Worm (Caenorhabditis elegans) whole organism, dauer: Measurements from ENCODE around the gene F10A3.12.

Experiments used
- unc-62 ChIP-seq: sonication (generic microtip); optimal IDR thresholded peaks from 2 replicates; lab custom pipeline; 2017; ENCODE audit warnings: missing biosample characterization, missing genetic modification reagents, missing genetic modification characterization

Gene F10A3.12

DNA sequence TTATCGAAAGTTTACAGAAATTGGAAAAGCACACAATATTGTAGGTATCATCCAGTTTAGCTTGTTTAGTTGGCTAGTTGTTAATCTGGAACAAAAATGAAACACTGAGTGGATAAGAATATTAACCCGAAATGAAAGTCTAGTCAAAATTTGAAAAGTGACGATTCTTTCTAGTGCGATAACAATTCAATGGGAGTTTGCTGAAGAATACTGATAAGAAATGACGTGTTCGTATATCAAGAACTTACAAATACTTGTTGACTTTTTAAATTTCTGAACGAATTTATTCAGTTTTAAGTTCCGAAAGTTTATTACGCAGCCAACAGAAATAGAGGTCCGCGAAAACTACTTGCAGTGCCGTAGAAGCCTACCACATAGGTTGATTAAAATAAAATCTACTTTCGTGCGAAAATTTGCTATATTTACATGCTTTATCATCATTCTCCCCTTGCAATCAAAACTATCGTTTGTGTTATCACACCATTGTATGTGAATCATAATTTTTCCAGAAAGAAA is 20.7 kb upstream of the F10A3.12 start, which contains the start of gene fbxa-88:
Gene fbxa-88 (minus strand): TSS at position 51 of the 516 bp plus-strand sequence.
- TF ChIP-seq unc-62 (GFP tag; lab: Kevin White, UChicago), result no peak

DNA sequence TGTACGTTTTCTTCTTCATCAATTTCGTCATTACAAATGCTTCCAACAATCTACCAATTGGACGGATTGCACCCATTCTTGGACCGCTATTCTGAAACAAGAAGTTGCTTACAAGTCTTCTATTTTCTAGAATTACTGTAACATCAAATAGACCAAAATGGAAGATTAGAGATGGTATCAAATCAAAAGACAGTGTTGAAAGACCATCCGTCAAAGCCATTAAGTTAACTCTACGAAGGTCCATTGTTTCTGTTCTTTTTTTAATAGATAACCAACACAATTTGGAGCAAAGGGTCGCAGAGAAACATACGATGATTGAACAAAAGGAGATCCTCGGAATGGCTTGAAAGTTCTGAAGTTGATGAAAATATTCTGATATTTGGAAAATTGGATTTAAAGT is 18.8 kb upstream of the F10A3.12 start:
- TF ChIP-seq unc-62 (GFP tag; lab: Kevin White, UChicago), result no peak

DNA sequence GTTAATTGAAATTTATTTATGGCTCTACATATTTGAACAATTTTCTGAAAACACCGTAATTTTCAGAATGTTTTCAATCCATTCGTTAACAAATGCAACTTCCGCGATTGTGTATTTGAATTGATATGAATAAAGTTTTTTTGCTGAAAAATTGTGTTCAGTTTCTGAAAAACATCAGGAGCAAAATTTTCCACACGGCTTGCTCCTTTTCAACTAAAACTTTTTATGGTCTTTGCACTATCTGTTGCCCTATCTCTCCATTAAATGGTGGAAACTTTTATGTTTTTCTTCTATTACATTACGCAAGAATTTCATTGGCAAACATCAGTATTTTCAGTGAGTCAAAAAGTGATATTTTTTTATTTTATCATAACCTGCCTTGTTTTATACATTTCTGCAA is 15.0 kb upstream of the F10A3.12 start, which contains the start of gene F10A3.4:
Gene F10A3.4 (plus strand): TSS at position 301 of the 400 bp plus-strand sequence.
- TF ChIP-seq unc-62 (GFP tag; lab: Kevin White, UChicago), result no peak

ce11 chrV:16153375-16153774 is 10.4 kb upstream of the F10A3.12 start, which contains the start of gene str-254:
TSS of gene str-254 (minus strand) at chrV:16153475.
- no peak for TF ChIP-seq unc-62 (GFP tag; lab: Kevin White, UChicago)

DNA sequence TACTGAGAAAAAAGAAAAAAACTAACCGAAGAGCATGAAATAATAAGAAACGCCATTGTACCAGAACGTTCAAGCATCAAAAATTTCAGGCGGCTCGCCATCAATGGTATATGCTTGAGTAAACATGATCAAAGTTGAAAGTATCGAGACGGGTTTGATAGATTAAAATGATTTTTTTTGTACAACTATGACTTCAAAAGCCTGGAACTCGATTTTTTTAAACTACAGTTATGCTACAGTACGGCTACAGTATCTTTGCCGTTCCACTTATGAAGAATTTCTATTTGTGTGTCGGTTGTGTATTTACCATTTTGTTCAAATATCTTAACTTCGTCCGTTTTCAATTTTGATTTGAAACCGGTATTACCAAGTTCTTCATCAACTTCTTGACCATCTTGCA is 8.7 kb upstream of the F10A3.12 start, which contains the start of gene str-97:
Gene str-97 (minus strand): TSS at position 101 of the 400 bp plus-strand sequence.
- no peak for TF ChIP-seq unc-62 (GFP tag; lab: Kevin White, UChicago)

- no peak for TF ChIP-seq unc-62 (GFP tag; lab: Kevin White, UChicago)
Observed at ce11 chrV:16158391-16158790, 5.4 kb upstream of the F10A3.12 start, which contains the start of gene str-99. TSS of gene str-99 (minus strand) at chrV:16158491.

DNA sequence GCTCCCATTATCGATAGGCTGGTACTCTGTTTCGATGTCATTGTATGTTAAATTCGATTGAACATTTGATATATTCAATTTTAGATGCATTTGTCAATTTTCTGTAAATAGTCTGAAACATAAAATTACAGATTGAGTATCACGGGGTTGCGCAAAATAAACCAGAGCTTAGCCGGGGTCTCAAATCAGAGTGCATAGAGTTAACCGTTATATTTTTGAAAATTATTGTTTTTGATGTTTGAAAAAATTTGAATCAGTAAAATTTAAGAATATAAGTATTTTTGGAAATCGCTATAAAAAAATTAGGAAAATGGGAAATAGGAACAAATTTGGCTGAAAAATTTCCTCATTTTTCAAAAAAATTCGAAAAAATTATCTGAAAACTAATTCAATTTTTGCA is 4.2 kb upstream of the F10A3.12 start, which contains the start of gene F10A3.17:
Gene F10A3.17 (minus strand): TSS at position 101 of the 400 bp plus-strand sequence.
- TF ChIP-seq unc-62 (GFP tag; lab: Kevin White, UChicago), result no peak

DNA sequence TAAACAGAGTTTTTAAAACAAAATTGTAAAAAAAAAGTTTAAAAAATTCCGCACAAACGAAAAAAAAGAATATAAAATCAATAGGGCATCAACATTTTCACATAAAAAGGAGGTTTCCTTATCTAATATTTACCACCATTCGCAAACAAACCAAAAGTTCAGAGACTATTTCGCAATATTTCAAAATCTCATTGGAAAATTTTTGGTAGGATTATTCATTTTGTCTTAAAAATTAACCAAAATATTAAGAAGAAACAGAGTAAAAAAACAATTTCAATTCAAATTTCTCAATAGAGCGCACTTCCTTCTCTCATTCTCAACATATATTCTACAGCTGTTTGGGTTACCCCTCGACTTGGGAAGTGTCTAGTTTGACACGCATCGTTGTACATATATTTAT is 3.7 kb upstream of the F10A3.12 start:
- TF ChIP-seq unc-62 (GFP tag; lab: Kevin White, UChicago), result no peak

- no peak for TF ChIP-seq unc-62 (GFP tag; lab: Kevin White, UChicago)
Observed at ce11 chrV:16162124-16162735, 1.6 kb upstream of the F10A3.12 start, which contains the start of the genes str-109 and F10A3.11. TSS of gene str-109 (minus strand) at chrV:16162224. TSS of gene F10A3.11 (plus strand) at chrV:16162685.

- TF ChIP-seq unc-62 (GFP tag; lab: Kevin White, UChicago), result no peak
Observed at ce11 chrV:16165936-16166335, 2.1 kb downstream of the F10A3.12 start, which contains the start of gene str-108. TSS of gene str-108 (plus strand) at chrV:16166236.

ce11 chrV:16169026-16169425 is 5.2 kb downstream of the F10A3.12 start, which contains the start of gene str-111:
TSS of gene str-111 (minus strand) at chrV:16169126.
- TF ChIP-seq unc-62 (GFP tag; lab: Kevin White, UChicago), result no peak

DNA sequence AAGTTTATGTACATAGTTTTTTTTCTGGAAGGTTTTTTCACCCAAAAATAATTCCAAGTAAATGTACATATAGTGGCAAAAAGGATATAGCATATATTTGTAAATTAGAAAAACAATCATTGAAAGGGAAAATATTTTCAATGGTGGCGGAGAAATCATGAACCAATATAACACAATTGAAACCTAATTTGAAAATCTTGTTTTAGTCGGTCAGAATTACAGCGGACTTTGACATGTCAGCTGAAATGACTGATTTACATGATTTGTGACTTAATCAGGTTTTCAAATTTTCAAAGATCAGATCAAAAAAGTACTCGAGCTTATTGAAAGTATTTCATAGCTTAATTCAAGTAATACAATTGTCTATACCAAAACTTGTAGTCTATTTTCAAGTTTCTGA is 7.9 kb downstream of the F10A3.12 start, which contains the start of gene K05D4.9:
Gene K05D4.9 (minus strand): TSS at position 101 of the 400 bp plus-strand sequence.
- TF ChIP-seq unc-62 (GFP tag; lab: Kevin White, UChicago), result no peak

DNA sequence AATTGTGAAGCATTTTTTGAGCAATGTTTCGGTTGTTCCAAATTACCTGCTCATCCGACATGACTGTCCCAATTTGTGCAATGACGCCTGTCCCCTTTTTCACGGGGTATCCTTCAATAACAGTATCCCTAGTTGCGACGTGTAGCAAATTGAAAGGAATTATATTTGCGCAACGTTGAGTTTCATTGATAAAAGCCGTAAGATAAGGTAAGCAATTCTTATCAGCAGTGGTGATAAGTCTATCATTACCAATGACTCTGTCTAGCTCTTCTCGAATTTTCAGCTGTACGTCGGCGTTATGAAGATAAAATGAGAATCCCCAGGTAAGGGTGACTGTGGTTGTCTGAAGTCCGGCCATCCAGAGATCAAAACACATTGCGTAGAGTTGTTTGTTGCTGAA is 10.3 kb downstream of the F10A3.12 start:
- no peak for TF ChIP-seq unc-62 (GFP tag; lab: Kevin White, UChicago)

DNA sequence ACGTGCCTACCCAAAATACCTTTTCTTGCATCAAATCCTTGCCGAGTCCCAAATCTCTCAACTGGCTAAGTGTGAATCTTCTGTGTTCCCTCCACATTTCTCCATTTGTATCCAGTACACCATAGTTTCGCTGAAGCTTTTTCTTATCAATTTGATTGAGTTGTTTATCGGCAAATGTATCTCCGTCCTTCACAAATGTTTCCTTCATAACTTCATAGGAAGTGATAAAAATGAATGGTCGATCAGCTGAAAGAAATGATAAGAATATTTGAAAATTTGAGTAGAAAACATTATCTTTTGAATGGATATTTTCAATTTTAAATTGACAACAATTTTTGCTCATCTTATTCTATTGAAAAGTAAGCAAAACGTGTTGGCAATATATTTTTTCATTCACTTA is 11.4 kb downstream of the F10A3.12 start:
- no peak for TF ChIP-seq unc-62 (GFP tag; lab: Kevin White, UChicago)

ce11 chrV:16175757-16176156 is 11.9 kb downstream of the F10A3.12 start, which contains the start of gene cyp-33D1:
TSS of gene cyp-33D1 (minus strand) at chrV:16175857.
- no peak for TF ChIP-seq unc-62 (GFP tag; lab: Kevin White, UChicago)

DNA sequence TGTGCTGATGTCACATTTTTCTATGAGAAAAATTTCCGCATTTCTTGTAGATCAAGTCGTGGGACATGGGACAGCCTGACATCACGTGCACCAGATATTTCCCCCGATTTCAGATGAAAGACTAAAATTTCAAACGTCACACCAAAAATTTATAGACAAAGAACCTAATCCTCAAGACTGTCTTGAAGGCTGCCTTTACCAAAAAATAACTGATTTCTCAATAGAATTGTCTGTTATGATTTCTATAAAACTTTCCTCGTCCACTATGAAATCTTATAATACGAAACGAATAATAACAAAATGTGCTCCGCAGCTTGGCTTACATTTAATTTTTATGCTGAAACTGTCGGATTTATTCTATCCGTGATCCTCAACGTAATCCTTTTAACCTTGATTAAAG is 16.5 kb downstream of the F10A3.12 start, which contains the start of gene str-106:
Gene str-106 (plus strand): TSS at position 301 of the 400 bp plus-strand sequence.
- TF ChIP-seq unc-62 (GFP tag; lab: Kevin White, UChicago), result no peak
